Fruit fly (Drosophila melanogaster): Measurements from ENCODE around the gene CG3527.

CG3527 gene

dm6 chrX:4581769-4582168 is 30.0 kb downstream of the CG3527 start (continued):
- no peak for TF ChIP-seq jing (GFP tag; optimal IDR thresholded peaks at IDR 0.05)
- TF ChIP-seq pros (GFP tag; optimal IDR thresholded peaks at IDR 0.05): no peak
- TF ChIP-seq Med (GFP tag): peak; percentile 46
- TF ChIP-seq Sry-β (GFP tag; optimal IDR thresholded peaks at IDR 0.05): no peak
- no peak for TF ChIP-seq Drgx (GFP tag; IDR thresholded peaks at IDR 0.05)
- no peak for TF ChIP-seq usp (GFP tag; optimal IDR thresholded peaks at IDR 0.05)
- no peak for TF ChIP-seq CG5953 (GFP tag; IDR thresholded peaks at IDR 0.05)
- TF ChIP-seq CG6272 (GFP tag; IDR thresholded peaks at IDR 0.05): no peak
- TF ChIP-seq Hmr (GFP tag; optimal IDR thresholded peaks at IDR 0.05): no peak
- no peak for TF ChIP-seq schlank (tag; optimal IDR thresholded peaks at IDR 0.05)
- no peak for TF ChIP-seq GATAe (GFP tag; conservative IDR thresholded peaks at IDR 0.05)
- TF ChIP-seq sima (GFP tag; optimal IDR thresholded peaks at IDR 0.05): no peak
- no peak for TF ChIP-seq CG1832 (GFP tag; optimal IDR thresholded peaks at IDR 0.05)
- TF ChIP-seq grn (GFP tag; optimal IDR thresholded peaks at IDR 0.05): no peak
- TF ChIP-seq Awh (GFP tag; IDR thresholded peaks at IDR 0.05): no peak
- no peak for TF ChIP-seq unc-4 (GFP tag; IDR thresholded peaks at IDR 0.05; ENCODE audit: partially characterized antibody)
- no peak for TF ChIP-seq CG1024 (GFP tag; IDR thresholded peaks at IDR 0.05)
- TF ChIP-seq Ravus (GFP tag; IDR thresholded peaks at IDR 0.05): no peak
- TF ChIP-seq Asciz (GFP tag; optimal IDR thresholded peaks at IDR 0.05): no peak
- TF ChIP-seq vfl (GFP tag; optimal IDR thresholded peaks at IDR 0.05): no peak
- peak; percentile 11 for TF ChIP-seq CG10209 (GFP tag; optimal IDR thresholded peaks at IDR 0.05)
- no peak for TF ChIP-seq bigmax (GFP tag; optimal IDR thresholded peaks at IDR 0.05)
- no peak for TF ChIP-seq CG15073 (GFP tag; optimal IDR thresholded peaks at IDR 0.05)
- TF ChIP-seq bab2 (GFP tag; optimal IDR thresholded peaks at IDR 0.05): peak; percentile 12
- TF ChIP-seq CG17829 (tag; optimal IDR thresholded peaks at IDR 0.05): peak; percentile 27
- TF ChIP-seq lola (GFP tag; optimal IDR thresholded peaks at IDR 0.05): peak in 1 of 3 experiments; percentile 76
- no peak for TF ChIP-seq lov (optimal IDR thresholded peaks at IDR 0.05)
- no peak for TF ChIP-seq lov (GFP tag; IDR thresholded peaks at IDR 0.05)
- no peak for TF ChIP-seq MTF-1 (GFP tag; optimal IDR thresholded peaks at IDR 0.05; ENCODE audit: borderline replicate concordance)
- no peak for TF ChIP-seq disco-r (GFP tag; optimal IDR thresholded peaks at IDR 0.05)
- no peak for TF ChIP-seq Hey (tag; optimal IDR thresholded peaks at IDR 0.05)
- no peak for TF ChIP-seq CG9437 (GFP tag; optimal IDR thresholded peaks at IDR 0.05)
- no peak for TF ChIP-seq btn (GFP tag; optimal IDR thresholded peaks at IDR 0.05)
- TF ChIP-seq toy (GFP tag; IDR thresholded peaks at IDR 0.05): no peak
- TF ChIP-seq fd102C (GFP tag; optimal IDR thresholded peaks at IDR 0.05): no peak
- no peak for TF ChIP-seq zen2 (GFP tag; IDR thresholded peaks at IDR 0.05; ENCODE audit: partially characterized antibody)
- TF ChIP-seq CG33557 (GFP tag; optimal IDR thresholded peaks at IDR 0.05): peak; percentile 49
- TF ChIP-seq CG7745 (tag; optimal IDR thresholded peaks at IDR 0.05): no peak
- peak; percentile 16 for TF ChIP-seq CG7786 (GFP tag; optimal IDR thresholded peaks at IDR 0.05)
- peak; percentile 1 for TF ChIP-seq CG15269 (tag; optimal IDR thresholded peaks at IDR 0.05)
- 0 out of 2 replicates have a peak, but pooled peaks have one; percentile 24 for TF ChIP-seq danr (GFP tag; IDR thresholded peaks at IDR 0.05)
- TF ChIP-seq sr (GFP tag; IDR thresholded peaks at IDR 0.05): no peak
- TF ChIP-seq CG5180 (GFP tag; optimal IDR thresholded peaks at IDR 0.05): no peak
- TF ChIP-seq BEAF-32 (GFP tag; optimal IDR thresholded peaks at IDR 0.05): no peak
- no peak for TF ChIP-seq dati (GFP tag; IDR thresholded peaks at IDR 0.05)
- no peak for TF ChIP-seq Doc3 (GFP tag; IDR thresholded peaks at IDR 0.05; ENCODE audit: partially characterized antibody)
- TF ChIP-seq tll (GFP tag; optimal IDR thresholded peaks at IDR 0.05): no peak
- peak; percentile 62 for TF ChIP-seq CG18262 (tag; optimal IDR thresholded peaks at IDR 0.05)
- TF ChIP-seq seq (GFP tag; IDR thresholded peaks at IDR 0.05): no peak
- TF ChIP-seq CG4282 (GFP tag; optimal IDR thresholded peaks at IDR 0.05): no peak
- TF ChIP-seq CG7987 (GFP tag; optimal IDR thresholded peaks at IDR 0.05): no peak
